Fruit fly (Drosophila melanogaster) whole organism, embryonic: ENCODE measurements around the gene CG13075.
A peak's percentile ranks its signal among the peaks of the same experiment; 100 is the strongest.

Experiments used
- Antp ChIP-seq: fragments of 200-800 bp; sonication (Bioruptor generic); optimal IDR thresholded peaks from 3 replicates; lab custom pipeline; 2016; ENCODE audit warnings: missing biosample characterization, missing genetic modification characterization
- CG10267 ChIP-seq: fragments of 200-800 bp; sonication (Bioruptor generic); optimal IDR thresholded peaks from 2 replicates; lab custom pipeline; 2018; ENCODE audit warnings: missing biosample characterization, mild to moderate bottlenecking, missing genetic modification characterization, moderate library complexity
- CG10321 ChIP-seq: fragments of 200-800 bp; sonication (Bioruptor generic); IDR thresholded peaks from 2 replicates; pipeline ENCODE4 v1.3.6; 2022; ENCODE audit warnings: missing biosample characterization, missing genetic modification characterization
- CG11456 ChIP-seq: fragments of 200-800 bp; sonication (Bioruptor generic); IDR thresholded peaks from 3 replicates; pipeline ENCODE4 v1.3.6; 2022; ENCODE audit warnings: missing biosample characterization, missing genetic modification characterization
- CG12391 ChIP-seq: fragments of 200-800 bp; sonication (Bioruptor generic); optimal IDR thresholded peaks from 3 replicates; lab custom pipeline; 2018; ENCODE audit warnings: missing biosample characterization, mild to moderate bottlenecking, missing genetic modification characterization, moderate library complexity
- CG14710 ChIP-seq: fragments of 200-800 bp; sonication (Bioruptor generic); optimal IDR thresholded peaks from 3 replicates; lab custom pipeline; 2019; ENCODE audit warnings: missing biosample characterization, mild to moderate bottlenecking, missing genetic modification characterization, moderate library complexity
- CG15269 ChIP-seq: fragments of 200-800 bp; sonication (Bioruptor generic); optimal IDR thresholded peaks from 2 replicates; lab custom pipeline; 2018; ENCODE audit warnings: missing biosample characterization, mild to moderate bottlenecking, missing genetic modification characterization, moderate library complexity
- CG16813 ChIP-seq: fragments of 200-800 bp; sonication (Bioruptor generic); IDR thresholded peaks from 3 replicates; pipeline ENCODE4 v1.3.6; 2022; ENCODE audit warnings: missing biosample characterization, missing genetic modification characterization; ENCODE audit not compliant: partially characterized antibody
- CG17186 ChIP-seq: fragments of 200-800 bp; sonication (Bioruptor generic); optimal IDR thresholded peaks from 3 replicates; lab custom pipeline; 2017; ENCODE audit warnings: missing biosample characterization, missing genetic modification reagents, missing genetic modification characterization
- CG17612 ChIP-seq: fragments of 200-800 bp; sonication (Bioruptor generic); IDR thresholded peaks from 2 replicates; pipeline ENCODE4 v1.3.6; 2022; ENCODE audit warnings: missing biosample characterization, missing genetic modification characterization
- CG1792 ChIP-seq: fragments of 200-800 bp; sonication (Bioruptor generic); optimal IDR thresholded peaks from 2 replicates; lab custom pipeline; 2016; ENCODE audit warnings: missing biosample characterization, missing genetic modification characterization
- CG2202 ChIP-seq: fragments of 200-800 bp; sonication (Bioruptor generic); optimal IDR thresholded peaks from 2 replicates; lab custom pipeline; 2018; ENCODE audit warnings: missing biosample characterization, mild to moderate bottlenecking, missing genetic modification characterization
- CG30431 ChIP-seq: fragments of 200-800 bp; sonication (Bioruptor generic); optimal IDR thresholded peaks from 2 replicates; lab custom pipeline; 2017; ENCODE audit warnings: missing biosample characterization, missing genetic modification characterization
- CG31224 ChIP-seq: fragments of 200-800 bp; sonication (Bioruptor generic); IDR thresholded peaks from 2 replicates; pipeline ENCODE4 v1.3.6; 2022; ENCODE audit warnings: missing biosample characterization, missing genetic modification characterization
- CG33557 ChIP-seq: fragments of 200-800 bp; sonication (Bioruptor generic); optimal IDR thresholded peaks from 2 replicates; lab custom pipeline; 2019; ENCODE audit warnings: missing biosample characterization, mild to moderate bottlenecking, missing genetic modification characterization, moderate library complexity
- CG3847 ChIP-seq: fragments of 200-800 bp; sonication (Bioruptor generic); IDR thresholded peaks from 2 replicates; pipeline ENCODE4 v1.3.6; 2022; ENCODE audit warnings: missing biosample characterization, missing genetic modification characterization
- CG42726 ChIP-seq: fragments of 200-800 bp; sonication (Bioruptor generic); IDR thresholded peaks from 2 replicates; pipeline ENCODE4 v1.3.6; 2022; ENCODE audit warnings: missing biosample characterization, missing genetic modification characterization; ENCODE audit not compliant: partially characterized antibody
- CG4854 ChIP-seq: fragments of 200-800 bp; sonication (Bioruptor generic); optimal IDR thresholded peaks from 2 replicates; lab custom pipeline; 2016; ENCODE audit warnings: missing biosample characterization, missing genetic modification characterization, inconsistent platforms
- CG5953 ChIP-seq: fragments of 200-800 bp; sonication (Bioruptor generic); IDR thresholded peaks from 2 replicates; pipeline ENCODE4 v1.3.6; 2022; ENCODE audit warnings: missing biosample characterization, missing genetic modification characterization
- CG6272 ChIP-seq: fragments of 200-800 bp; sonication (Bioruptor generic); IDR thresholded peaks from 2 replicates; pipeline ENCODE4 v1.3.6; 2022; ENCODE audit warnings: missing biosample characterization, missing genetic modification characterization
- CG6813 ChIP-seq: fragments of 200-800 bp; sonication (Bioruptor generic); optimal IDR thresholded peaks from 2 replicates; lab custom pipeline; 2017; ENCODE audit warnings: missing biosample characterization, missing genetic modification characterization, mild to moderate bottlenecking, moderate library complexity, missing genetic modification reagents
- CG6854 ChIP-seq: fragments of 200-800 bp; sonication (Bioruptor generic); optimal IDR thresholded peaks from 3 replicates; lab custom pipeline; 2017; ENCODE audit warnings: missing biosample characterization, mild to moderate bottlenecking, missing genetic modification characterization
- CG8290 ChIP-seq, 3 experiments: fragments of 200-800 bp; sonication (Bioruptor generic); optimal IDR thresholded peaks; 2 replicates each; lab custom pipeline; 2016 to 2019; ENCODE audit warnings: missing biosample characterization in 3 of 3, missing genetic modification characterization in 3 of 3, mild to moderate bottlenecking in 2 of 3, moderate library complexity in 1 of 3
- CG9215 ChIP-seq: fragments of 200-800 bp; sonication (Bioruptor generic); IDR thresholded peaks from 2 replicates; pipeline ENCODE4 v1.3.6; 2022; ENCODE audit warnings: missing biosample characterization, missing genetic modification characterization
- CG9932 ChIP-seq: fragments of 200-800 bp; sonication (Bioruptor generic); IDR thresholded peaks from 2 replicates; pipeline ENCODE4 v1.3.6; 2022; ENCODE audit warnings: missing biosample characterization, missing genetic modification characterization
- Dad ChIP-seq: fragments of 200-800 bp; sonication (Bioruptor generic); optimal IDR thresholded peaks from 3 replicates; lab custom pipeline; 2016; ENCODE audit warnings: missing biosample characterization, missing genetic modification characterization
- Dp ChIP-seq: fragments of 200-800 bp; sonication (Bioruptor generic); optimal IDR thresholded peaks from 2 replicates; lab custom pipeline; 2018; ENCODE audit warnings: missing biosample characterization, mild to moderate bottlenecking, missing genetic modification characterization, moderate library complexity
- E2f1 ChIP-seq: fragments of 200-800 bp; sonication (Bioruptor generic); IDR thresholded peaks from 2 replicates; pipeline ENCODE4 v1.3.6; 2022; ENCODE audit warnings: missing biosample characterization, missing genetic modification characterization
- Ets65A ChIP-seq: fragments of 200-800 bp; sonication (Bioruptor generic); peaks from one replicate; lab custom pipeline; 2016; ENCODE audit warnings: missing biosample characterization, missing genetic modification characterization
- Hand ChIP-seq: fragments of 200-800 bp; sonication (Bioruptor generic); optimal IDR thresholded peaks from 2 replicates; lab custom pipeline; 2017; ENCODE audit warnings: mild to moderate bottlenecking, missing biosample characterization, missing genetic modification reagents, missing genetic modification characterization
- Hr39 ChIP-seq: fragments of >200 bp; optimal IDR thresholded peaks from 2 replicates; lab custom pipeline; 2017
- Med ChIP-seq: fragments of 200-800 bp; sonication (Bioruptor generic); peaks from one replicate; lab custom pipeline; 2016; ENCODE audit warnings: missing biosample characterization, missing genetic modification characterization, mild to moderate bottlenecking, inconsistent platforms, moderate library complexity
- Mrtf ChIP-seq: fragments of 200-800 bp; sonication (Bioruptor generic); IDR thresholded peaks from 3 replicates; pipeline ENCODE4 v1.3.6; 2022; ENCODE audit warnings: missing biosample characterization, missing genetic modification characterization
- Myb ChIP-seq: fragments of 200-800 bp; sonication (Bioruptor generic); optimal IDR thresholded peaks from 2 replicates; lab custom pipeline; 2016; ENCODE audit warnings: missing biosample characterization, missing genetic modification characterization
- NC2α ChIP-seq: fragments of 200-800 bp; sonication (Bioruptor generic); optimal IDR thresholded peaks from 2 replicates; lab custom pipeline; 2016; ENCODE audit warnings: missing biosample characterization, missing genetic modification characterization
- NfI ChIP-seq: fragments of 200-800 bp; sonication (Bioruptor generic); optimal IDR thresholded peaks from 3 replicates; lab custom pipeline; 2018; ENCODE audit warnings: missing biosample characterization, mild to moderate bottlenecking, missing genetic modification characterization, moderate library complexity
- Stat92E ChIP-seq, 3 experiments: fragments of >200 bp in 2 of 3; fragments of 200-800 bp in 1 of 3; sonication (Bioruptor generic) in 1 of 3; optimal IDR thresholded peaks; 2 replicates each; lab custom pipeline; 2017 to 2019; ENCODE audit warnings: missing biosample characterization in 3 of 3, missing genetic modification characterization in 3 of 3, mild to moderate bottlenecking in 1 of 3, moderate library complexity in 1 of 3
- YL-1 ChIP-seq: fragments of 200-800 bp; sonication (Bioruptor generic); optimal IDR thresholded peaks from 3 replicates; lab custom pipeline; 2017; ENCODE audit warnings: missing biosample characterization, mild to moderate bottlenecking, missing genetic modification characterization
- bbx ChIP-seq: fragments of 200-800 bp; sonication (Bioruptor generic); IDR thresholded peaks from 2 replicates; pipeline ENCODE4 v1.3.6; 2022; ENCODE audit warnings: missing biosample characterization, missing genetic modification characterization; ENCODE audit not compliant: partially characterized antibody
- chinmo ChIP-seq: fragments of 200-800 bp; sonication (Bioruptor generic); IDR thresholded peaks from 4 replicates; pipeline ENCODE4 v1.3.6; 2022; ENCODE audit warnings: missing biosample characterization, missing genetic modification characterization; ENCODE audit not compliant: partially characterized antibody
- crc ChIP-seq: fragments of 200-800 bp; sonication (Bioruptor generic); optimal IDR thresholded peaks from 2 replicates; lab custom pipeline; 2016; ENCODE audit warnings: missing biosample characterization, missing genetic modification characterization
- dati ChIP-seq: fragments of 200-800 bp; sonication (Bioruptor generic); IDR thresholded peaks from 2 replicates; pipeline ENCODE4 v1.3.6; 2022; ENCODE audit warnings: missing biosample characterization, missing genetic modification characterization
- hkb ChIP-seq, 2 experiments: fragments of 200-800 bp in 1 of 2; fragments of >200 bp in 1 of 2; sonication (Bioruptor generic) in 1 of 2; IDR thresholded peaks in 1 of 2; optimal IDR thresholded peaks in 1 of 2; 2 replicates each; pipeline versions ENCODE4 v1.3.6 to Lab custom; 2017 to 2022; ENCODE audit warnings: missing biosample characterization in 1 of 2, missing genetic modification characterization in 1 of 2
- maf-S ChIP-seq: fragments of 200-800 bp; sonication (Bioruptor generic); optimal IDR thresholded peaks from 2 replicates; lab custom pipeline; 2016; ENCODE audit warnings: missing biosample characterization, missing genetic modification characterization
- nmo ChIP-seq: fragments of 200-800 bp; sonication (Bioruptor generic); optimal IDR thresholded peaks from 2 replicates; lab custom pipeline; 2018; ENCODE audit warnings: missing biosample characterization, mild to moderate bottlenecking, missing genetic modification characterization, moderate library complexity
- pb ChIP-seq: fragments of 200-800 bp; sonication (Bioruptor generic); optimal IDR thresholded peaks from 3 replicates; lab custom pipeline; 2016; ENCODE audit warnings: missing biosample characterization, missing genetic modification characterization
- ranshi ChIP-seq: fragments of 200-800 bp; sonication (Bioruptor generic); IDR thresholded peaks from 2 replicates; pipeline ENCODE4 v1.3.6; 2022; ENCODE audit warnings: missing biosample characterization, missing genetic modification characterization
- stwl ChIP-seq: fragments of 200-800 bp; sonication (Bioruptor generic); optimal IDR thresholded peaks from 3 replicates; lab custom pipeline; 2018; ENCODE audit warnings: missing biosample characterization, mild to moderate bottlenecking, missing genetic modification characterization, moderate library complexity
- tin ChIP-seq: fragments of 200-800 bp; sonication (Bioruptor generic); optimal IDR thresholded peaks from 3 replicates; lab custom pipeline; 2016; ENCODE audit warnings: missing biosample characterization, missing genetic modification characterization
- z ChIP-seq: fragments of 200-800 bp; sonication (Bioruptor generic); IDR thresholded peaks from 3 replicates; pipeline ENCODE4 v1.3.6; 2022; ENCODE audit warnings: missing biosample characterization, missing genetic modification characterization
- zen ChIP-seq: fragments of 200-800 bp; sonication (Bioruptor generic); optimal IDR thresholded peaks from 3 replicates; lab custom pipeline; 2018; ENCODE audit warnings: missing biosample characterization, mild to moderate bottlenecking, missing genetic modification characterization, moderate library complexity

CG13075 gene

dm6 chr3L:16050887-16051258 is 32.9 kb upstream of the CG13075 start, which contains the start of gene Diap1 (continued):
- TF ChIP-seq CG14710 (tag; lab: Kevin White, UChicago), result peak; percentile 100
- TF ChIP-seq CG33557 (GFP tag; lab: Kevin White, UChicago), result no peak
- no peak for TF ChIP-seq CG4854 (GFP tag; lab: Kevin White, UChicago)
- no peak for TF ChIP-seq NfI (GFP tag; lab: Kevin White, UChicago)
- peak in 1 of 3 experiments; percentile 72 for TF ChIP-seq Stat92E (GFP tag; optimal IDR thresholded peaks at IDR 0.05; lab: Kevin White, UChicago)
- TF ChIP-seq chinmo (GFP tag; lab: Robert Waterston, UW), result peak; percentile 40; the same call in 1 of the 4 replicates
- peak; percentile 79 for TF ChIP-seq Myb (GFP tag; lab: Kevin White, UChicago)
- peak; percentile 91 for TF ChIP-seq CG42726 (GFP tag; lab: Robert Waterston, UW)
- 0 out of 2 replicates have a peak, but pooled peaks have one; percentile 31 for TF ChIP-seq CG6272
- TF ChIP-seq CG3847, result 0 out of 2 replicates have a peak, but pooled peaks have one; percentile 26
- peak; percentile 90 for TF ChIP-seq Ets65A
- peak; percentile 52 for TF ChIP-seq hkb (optimal IDR thresholded peaks at IDR 0.05; lab: Kevin White, UChicago)
- TF ChIP-seq hkb (GFP tag; IDR thresholded peaks at IDR 0.05; lab: Robert Waterston, UW), result no peak
- TF ChIP-seq Med (GFP tag; lab: Kevin White, UChicago), result peak; percentile 84
- peak; percentile 72 for TF ChIP-seq CG8290 (GFP tag; optimal IDR thresholded peaks at IDR 0.05; lab: Kevin White, UChicago)
- TF ChIP-seq CG8290 (tag; optimal IDR thresholded peaks at IDR 0.05; lab: Kevin White, UChicago), result peak in 1 of 2 experiments; percentile 59
- TF ChIP-seq bbx (GFP tag; lab: Robert Waterston, UW), result peak; percentile 92
- TF ChIP-seq CG11456 (GFP tag; lab: Robert Waterston, UW), result no peak
- peak; percentile 87 for TF ChIP-seq CG16813
- TF ChIP-seq CG9932, result peak; percentile 45
- peak; percentile 37 for TF ChIP-seq zen
- peak; percentile 85 for TF ChIP-seq Dp
- peak; percentile 0 for TF ChIP-seq Dad (GFP tag; lab: Kevin White, UChicago)
- peak; percentile 50 for TF ChIP-seq nmo (GFP tag; lab: Kevin White, UChicago)
- no peak for TF ChIP-seq CG1792
- TF ChIP-seq CG30431 (GFP tag; lab: Kevin White, UChicago), result no peak
- peak; percentile 41 for TF ChIP-seq CG17186 (GFP tag; lab: Kevin White, UChicago)
- TF ChIP-seq CG9215 (GFP tag; lab: Robert Waterston, UW), result peak; percentile 21; the same call in 1 of the 2 replicates
- no peak for TF ChIP-seq maf-S
- TF ChIP-seq tin (GFP tag; lab: Kevin White, UChicago), result no peak

- TF ChIP-seq NC2α (GFP tag; lab: Kevin White, UChicago) (no peak), CG2202 (tag; lab: Kevin White, UChicago) (no peak), CG15269 (tag; lab: Kevin White, UChicago) (peak; percentile 10), CG10321 (GFP tag; lab: Robert Waterston, UW) (no peak), CG5953 (GFP tag; lab: Robert Waterston, UW) (no peak), crc (GFP tag; lab: Kevin White, UChicago) (no peak), ranshi (GFP tag; lab: Robert Waterston, UW) (no peak), pb (GFP tag; lab: Kevin White, UChicago) (no peak), Hand (GFP tag; lab: Kevin White, UChicago) (no peak), Hr39 (no peak), CG10267 (tag; lab: Kevin White, UChicago) (peak; percentile 9), stwl (peak; percentile 43), CG6813 (GFP tag; lab: Kevin White, UChicago) (no peak), Antp (GFP tag; lab: Kevin White, UChicago) (no peak), YL-1 (peak; percentile 73), dati (no peak), CG12391 (tag; lab: Kevin White, UChicago) (peak; percentile 45), CG17612 (GFP tag; lab: Robert Waterston, UW) (no peak), Mrtf (GFP tag; lab: Robert Waterston, UW) (no peak), z (no peak), CG6854 (GFP tag; lab: Kevin White, UChicago) (no peak), CG31224 (GFP tag; lab: Robert Waterston, UW) (no peak), E2f1 (GFP tag; lab: Robert Waterston, UW) (no peak)
Measured at dm6 chr3L:16051719-16052122, 32.1 kb upstream of the CG13075 start, which contains the start of gene Mbs. TSS of gene Mbs (plus strand) at chr3L:16051959.
